Fruit fly (Drosophila melanogaster): Measurements from ENCODE around the gene eIF4EHP.

Gene eIF4EHP

dm6 chr3R:24141013-24141592 lies 32.3 kb upstream of the eIF4EHP start, which contains the start of gene Kal1 (continued):
- TF ChIP-seq lov (optimal IDR thresholded peaks at IDR 0.05) (no peak), lov (GFP tag; IDR thresholded peaks at IDR 0.05) (peak; percentile 90), Sox100B (GFP tag; optimal IDR thresholded peaks at IDR 0.05) (peak; percentile 95), so (GFP tag; IDR thresholded peaks at IDR 0.05) (peak; percentile 97), CG12391 (tag; optimal IDR thresholded peaks at IDR 0.05) (peak; percentile 94), grau (tag; optimal IDR thresholded peaks at IDR 0.05) (peak; percentile 92), wek (GFP tag; optimal IDR thresholded peaks at IDR 0.05) (peak; percentile 72), CG10565 (GFP tag; optimal IDR thresholded peaks at IDR 0.05) (peak; percentile 5), h (optimal IDR thresholded peaks at IDR 0.05) (no peak), ro (GFP tag; IDR thresholded peaks at IDR 0.05) (peak; percentile 78), Sry-δ (GFP tag; optimal IDR thresholded peaks at IDR 0.05) (no peak), CG17802 (tag; optimal IDR thresholded peaks at IDR 0.05) (peak; percentile 65), CG30403 (GFP tag; optimal IDR thresholded peaks at IDR 0.05) (peak; percentile 88), CG11504 (tag; optimal IDR thresholded peaks at IDR 0.05) (peak; percentile 95), Camta (GFP tag; optimal IDR thresholded peaks at IDR 0.05) (peak; percentile 39), Hr51 (GFP tag; optimal IDR thresholded peaks at IDR 0.05) (peak; percentile 17 to 96), Med (GFP tag) (peak; percentile 88), Hsf (GFP tag; optimal IDR thresholded peaks at IDR 0.05) (peak; percentile 26), chm (GFP tag; IDR thresholded peaks at IDR 0.05) (peak; percentile 95), Antp (GFP tag; optimal IDR thresholded peaks at IDR 0.05) (no peak), CG13894 (tag; optimal IDR thresholded peaks at IDR 0.05) (no peak), Poxn (GFP tag; IDR thresholded peaks at IDR 0.05) (no peak), jing (GFP tag; optimal IDR thresholded peaks at IDR 0.05) (peak; percentile 82), croc (GFP tag; conservative IDR thresholded peaks at IDR 0.05) (peak; percentile 90), Dek (tag; optimal IDR thresholded peaks at IDR 0.05) (peak; percentile 61), CG4360 (GFP tag; IDR thresholded peaks at IDR 0.05) (peak; percentile 68), ems (GFP tag; optimal IDR thresholded peaks at IDR 0.05) (peak; percentile 29), toy (GFP tag; IDR thresholded peaks at IDR 0.05) (peak; percentile 72), cwo (GFP tag; optimal IDR thresholded peaks at IDR 0.05) (peak; percentile 82), ab (GFP tag; optimal IDR thresholded peaks at IDR 0.05) (no peak), Xrp1 (GFP tag; IDR thresholded peaks at IDR 0.05) (peak; percentile 97), nau (GFP tag; optimal IDR thresholded peaks at IDR 0.05) (no peak), CG3726 (GFP tag; IDR thresholded peaks at IDR 0.05) (peak; percentile 81), HHEX (GFP tag; optimal IDR thresholded peaks at IDR 0.05) (peak; percentile 91), tin (GFP tag; optimal IDR thresholded peaks at IDR 0.05) (peak; percentile 90), hth (optimal IDR thresholded peaks at IDR 0.05) (no peak), CG4707 (GFP tag; optimal IDR thresholded peaks at IDR 0.05) (peak; percentile 96), hkb (optimal IDR thresholded peaks at IDR 0.05) (no peak), hkb (GFP tag; IDR thresholded peaks at IDR 0.05) (peak; percentile 96), sisA (GFP tag; IDR thresholded peaks at IDR 0.05) (peak; percentile 90), Sry-β (GFP tag; optimal IDR thresholded peaks at IDR 0.05) (peak; percentile 54), CkIIα-i1 (GFP tag; IDR thresholded peaks at IDR 0.05) (no peak), mirr (GFP tag; optimal IDR thresholded peaks at IDR 0.05) (no peak), cato (GFP tag; optimal IDR thresholded peaks at IDR 0.05; ENCODE audit: borderline replicate concordance) (peak; percentile 78), ERR (GFP tag; optimal IDR thresholded peaks at IDR 0.05) (no peak), CG8359 (GFP tag; optimal IDR thresholded peaks at IDR 0.05; ENCODE audit: borderline replicate concordance) (peak; percentile 81), CG7987 (GFP tag; optimal IDR thresholded peaks at IDR 0.05) (peak; percentile 50), CG2116 (GFP tag; optimal IDR thresholded peaks at IDR 0.05) (peak; percentile 65), CG12071 (GFP tag; optimal IDR thresholded peaks at IDR 0.05) (peak; percentile 81), da (GFP tag; optimal IDR thresholded peaks at IDR 0.05) (no peak), hb (GFP tag; IDR thresholded peaks at IDR 0.05; ENCODE audit: partially characterized antibody) (no peak)
